Worm (Caenorhabditis elegans) whole organism, L3 larva: Measurements from ENCODE around the gene srx-131.

Source experiments
- aly-2 ChIP-seq: fragments of 150-350 bp; optimal IDR thresholded peaks from 2 replicates; lab custom pipeline; 2014; ENCODE audit warnings: missing biosample characterization, missing genetic modification characterization
- ceh-16 ChIP-seq: sonication (generic microtip); optimal IDR thresholded peaks from 2 replicates; lab custom pipeline; 2017; ENCODE audit warnings: missing biosample characterization, missing genetic modification characterization
- ceh-28 ChIP-seq: fragments of 150-350 bp; optimal IDR thresholded peaks from 2 replicates; lab custom pipeline; 2014; ENCODE audit warnings: missing biosample characterization, missing genetic modification reagents, missing genetic modification characterization
- ceh-9 ChIP-seq: sonication (generic microtip); optimal IDR thresholded peaks from 2 replicates; lab custom pipeline; 2018; ENCODE audit warnings: missing biosample characterization, missing genetic modification characterization
- daf-12 ChIP-seq: fragments of 150-350 bp; optimal IDR thresholded peaks from 2 replicates; lab custom pipeline; 2014; ENCODE audit warnings: missing biosample characterization, missing genetic modification reagents, missing genetic modification characterization
- elt-2 ChIP-seq: sonication (generic microtip); optimal IDR thresholded peaks from 2 replicates; lab custom pipeline; 2016; ENCODE audit warnings: missing genetic modification reagents, mild to moderate bottlenecking, missing genetic modification characterization, missing compliant biosample characterization
- elt-3 ChIP-seq, 3 experiments: fragments of 150-350 bp in 1 of 3; sonication (generic microtip) in 2 of 3; optimal IDR thresholded peaks; 2 replicates in 2 of 3; 4 replicates in 1 of 3; lab custom pipeline; 2014 to 2017; ENCODE audit warnings: missing biosample characterization in 3 of 3, missing genetic modification characterization in 3 of 3
- fkh-10 ChIP-seq: sonication (generic microtip); optimal IDR thresholded peaks from 2 replicates; lab custom pipeline; 2017; ENCODE audit warnings: missing biosample characterization, missing genetic modification reagents, missing genetic modification characterization
- fkh-2 ChIP-seq: fragments of 150-350 bp; optimal IDR thresholded peaks from 2 replicates; lab custom pipeline; 2014; ENCODE audit warnings: missing biosample characterization, missing genetic modification reagents, missing genetic modification characterization
- hmg-11 ChIP-seq: sonication (generic microtip); optimal IDR thresholded peaks from 2 replicates; lab custom pipeline; 2016; ENCODE audit warnings: missing genetic modification characterization, missing compliant biosample characterization
- jun-1 ChIP-seq: fragments of 150-350 bp; optimal IDR thresholded peaks from 2 replicates; lab custom pipeline; 2014; ENCODE audit warnings: missing biosample characterization, missing genetic modification reagents, missing genetic modification characterization
- lin-15B ChIP-seq: fragments of 150-350 bp; optimal IDR thresholded peaks from 2 replicates; lab custom pipeline; 2014; ENCODE audit warnings: missing biosample characterization, missing genetic modification characterization
- lsy-12 ChIP-seq: sonication (generic microtip); optimal IDR thresholded peaks from 2 replicates; lab custom pipeline; 2016; ENCODE audit warnings: mild to moderate bottlenecking, missing genetic modification characterization, missing compliant biosample characterization
- mml-1 ChIP-seq: fragments of 150-350 bp; sonication (generic microtip); optimal IDR thresholded peaks from 3 replicates; lab custom pipeline; 2014; ENCODE audit warnings: missing biosample characterization, missing genetic modification characterization
- nfya-1 ChIP-seq: sonication (generic microtip); optimal IDR thresholded peaks from 2 replicates; lab custom pipeline; 2017; ENCODE audit warnings: missing genetic modification characterization, mild to moderate bottlenecking, missing compliant biosample characterization, antibody characterized with exemption, moderate library complexity; ENCODE audit not compliant: insufficient read depth
- nhr-11 ChIP-seq: fragments of 150-350 bp; optimal IDR thresholded peaks from 2 replicates; lab custom pipeline; 2014; ENCODE audit warnings: missing biosample characterization, missing genetic modification characterization
- nhr-12 ChIP-seq: fragments of 150-350 bp; optimal IDR thresholded peaks from 2 replicates; lab custom pipeline; 2014; ENCODE audit warnings: missing biosample characterization, missing genetic modification characterization
- nhr-23 ChIP-seq: fragments of 150-350 bp; optimal IDR thresholded peaks from 2 replicates; lab custom pipeline; 2014; ENCODE audit warnings: missing biosample characterization, missing genetic modification reagents, missing genetic modification characterization
- nhr-237 ChIP-seq: fragments of 150-350 bp; optimal IDR thresholded peaks from 2 replicates; lab custom pipeline; 2014; ENCODE audit warnings: missing biosample characterization, missing genetic modification characterization
- nhr-25 ChIP-seq: sonication (generic microtip); optimal IDR thresholded peaks from 2 replicates; lab custom pipeline; 2017; ENCODE audit warnings: missing biosample characterization, missing genetic modification characterization
- nhr-28 ChIP-seq: fragments of 150-350 bp; optimal IDR thresholded peaks from 2 replicates; lab custom pipeline; 2014; ENCODE audit warnings: missing biosample characterization, missing genetic modification characterization
- nhr-43 ChIP-seq: sonication (generic microtip); optimal IDR thresholded peaks from 2 replicates; lab custom pipeline; 2016; ENCODE audit warnings: mild to moderate bottlenecking, missing genetic modification characterization, missing compliant biosample characterization; ENCODE audit not compliant: poor library complexity, severe bottlenecking
- nhr-76 ChIP-seq: fragments of 150-350 bp; sonication (generic microtip); optimal IDR thresholded peaks from 5 replicates; lab custom pipeline; 2014; ENCODE audit warnings: missing biosample characterization, missing genetic modification characterization
- nhr-77 ChIP-seq: fragments of 150-350 bp; optimal IDR thresholded peaks from 2 replicates; lab custom pipeline; 2014; ENCODE audit warnings: missing biosample characterization, missing genetic modification characterization
- pha-4 ChIP-seq: fragments of 150-350 bp; optimal IDR thresholded peaks from 2 replicates; lab custom pipeline; 2014; ENCODE audit warnings: missing biosample characterization, missing genetic modification reagents, missing genetic modification characterization
- pqm-1 ChIP-seq: fragments of 150-350 bp; optimal IDR thresholded peaks from 2 replicates; lab custom pipeline; 2017; ENCODE audit warnings: missing biosample characterization, missing genetic modification characterization, inconsistent platforms
- skn-1 ChIP-seq: fragments of 150-350 bp; optimal IDR thresholded peaks from 2 replicates; lab custom pipeline; 2014; ENCODE audit warnings: missing biosample characterization, missing genetic modification characterization
- snpc-4 ChIP-seq: fragments of 150-350 bp; optimal IDR thresholded peaks from 2 replicates; lab custom pipeline; 2014; ENCODE audit warnings: missing biosample characterization, missing genetic modification characterization
- tbx-2 ChIP-seq: sonication (generic microtip); optimal IDR thresholded peaks from 2 replicates; lab custom pipeline; 2016; ENCODE audit warnings: mild to moderate bottlenecking, missing genetic modification characterization, missing compliant biosample characterization
- unc-39 ChIP-seq: sonication (generic microtip); optimal IDR thresholded peaks from 4 replicates; lab custom pipeline; 2017; ENCODE audit warnings: missing biosample characterization, missing genetic modification characterization
- zag-1 ChIP-seq: fragments of 150-350 bp; optimal IDR thresholded peaks from 2 replicates; lab custom pipeline; 2014; ENCODE audit warnings: missing biosample characterization, missing genetic modification characterization
- ztf-11 ChIP-seq: fragments of 150-350 bp; optimal IDR thresholded peaks from 2 replicates; lab custom pipeline; 2014; ENCODE audit warnings: missing biosample characterization, missing genetic modification characterization
- ztf-4 ChIP-seq: fragments of 150-350 bp; optimal IDR thresholded peaks from 2 replicates; lab custom pipeline; 2014; ENCODE audit warnings: missing biosample characterization, missing genetic modification characterization

Gene srx-131

ce11 chrV:13876529-13876928 lies 31.3 kb downstream of the srx-131 start, which contains the start of gene T22G5.1:
Gene T22G5.1 (plus strand): TSS chrV:13876829.
- no peak for TF ChIP-seq fkh-10 (GFP tag; lab: Kevin White, UChicago)
- TF ChIP-seq nhr-23 (tag; lab: Kevin White, UChicago): no peak
- no peak for TF ChIP-seq nhr-12 (tag; lab: Kevin White, UChicago)
- TF ChIP-seq nhr-28 (tag; lab: Kevin White, UChicago): no peak
- no peak for TF ChIP-seq mml-1 (tag; lab: Kevin White, UChicago)
- no peak for TF ChIP-seq nhr-43 (tag; lab: Kevin White, UChicago)
- no peak for TF ChIP-seq ceh-9 (tag; lab: Kevin White, UChicago)
- TF ChIP-seq ztf-11: no peak
- TF ChIP-seq elt-2 (tag; lab: Kevin White, UChicago): no peak
- no peak for TF ChIP-seq fkh-2 (tag; lab: Kevin White, UChicago)

ce11 chrV:13878226-13878625 lies 33.0 kb downstream of the srx-131 start:
- peak; percentile 86 for TF ChIP-seq elt-2 (tag; lab: Kevin White, UChicago)
- TF ChIP-seq jun-1 (tag; lab: Kevin White, UChicago): peak; percentile 11
- TF ChIP-seq pqm-1 (tag; lab: Kevin White, UChicago): peak; percentile 93
- TF ChIP-seq fkh-10 (GFP tag; lab: Kevin White, UChicago): no peak
- TF ChIP-seq lin-15B (tag; lab: Kevin White, UChicago): peak; percentile 14
- no peak for TF ChIP-seq mml-1 (tag; lab: Kevin White, UChicago)

DNA sequence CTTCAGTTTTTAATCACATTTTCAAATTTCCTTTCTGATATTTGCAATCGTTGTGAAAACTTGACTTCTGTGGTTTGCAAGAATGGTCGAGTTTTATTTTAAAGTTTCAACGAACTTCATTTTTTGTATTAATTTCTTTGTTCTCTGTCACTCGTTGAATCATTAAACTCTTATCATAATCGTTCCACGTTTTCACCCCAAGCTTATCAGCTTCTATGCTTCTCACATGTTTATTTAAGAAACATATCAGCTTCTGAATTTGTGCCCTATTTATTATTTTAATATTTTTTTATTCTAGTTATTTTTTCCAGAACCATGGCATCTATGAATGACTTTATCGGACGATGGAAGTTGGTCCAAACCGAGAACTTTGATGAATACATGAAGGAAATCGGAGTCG lies 34.0 kb downstream of the srx-131 start, which contains the start of gene lbp-7:
Gene lbp-7, plus strand, starts transcription at position 312 of the 400 bp plus-strand sequence.
- TF ChIP-seq elt-2 (tag; lab: Kevin White, UChicago): peak; percentile 93
- TF ChIP-seq pqm-1 (tag; lab: Kevin White, UChicago): peak; percentile 94
- TF ChIP-seq pha-4 (tag; lab: Kevin White, UChicago): peak; percentile 41
- TF ChIP-seq jun-1 (tag; lab: Kevin White, UChicago): peak; percentile 23
- no peak for TF ChIP-seq ztf-4 (tag; lab: Kevin White, UChicago)

DNA sequence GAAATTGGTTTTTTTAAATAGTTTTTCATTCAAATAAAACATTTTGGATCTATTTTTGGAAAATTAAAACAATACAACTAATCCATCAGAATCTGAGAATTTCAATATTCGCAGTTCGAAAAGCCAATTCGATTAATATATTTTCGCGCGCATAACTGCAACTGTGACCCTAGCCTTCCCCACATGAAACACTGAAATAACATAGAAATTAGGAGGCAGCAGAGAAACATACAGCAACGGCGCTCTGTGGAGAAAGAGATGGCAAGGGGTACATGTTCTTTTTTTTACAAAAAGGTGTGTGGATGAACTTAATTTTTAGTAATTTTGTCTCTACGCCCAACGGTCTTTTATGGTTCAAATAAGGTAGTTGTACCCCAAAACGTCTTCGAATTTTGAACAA lies 34.9 kb downstream of the srx-131 start:
- TF ChIP-seq nhr-25 (tag; lab: Kevin White, UChicago) (peak; percentile 19), aly-2 (tag; lab: Kevin White, UChicago) (no peak), ztf-11 (no peak), ztf-4 (tag; lab: Kevin White, UChicago) (no peak), lin-15B (tag; lab: Kevin White, UChicago) (peak; percentile 63), nhr-237 (tag; lab: Kevin White, UChicago) (no peak), lsy-12 (tag; lab: Kevin White, UChicago) (no peak), nhr-23 (tag; lab: Kevin White, UChicago) (no peak), pha-4 (tag; lab: Kevin White, UChicago) (peak; percentile 56), unc-39 (tag; lab: Kevin White, UChicago) (no peak), nhr-11 (tag; lab: Kevin White, UChicago) (no peak), jun-1 (tag; lab: Kevin White, UChicago) (no peak), nhr-43 (tag; lab: Kevin White, UChicago) (peak; percentile 30), nhr-12 (tag; lab: Kevin White, UChicago) (no peak), fkh-10 (GFP tag; lab: Kevin White, UChicago) (no peak), nfya-1 (tag; lab: Kevin White, UChicago) (peak; percentile 20), tbx-2 (tag; lab: Kevin White, UChicago) (no peak), daf-12 (tag; lab: Kevin White, UChicago) (no peak), hmg-11 (no peak), snpc-4 (tag; lab: Kevin White, UChicago) (peak; percentile 28), ceh-16 (tag; lab: Kevin White, UChicago) (no peak), nhr-76 (tag; lab: Kevin White, UChicago) (no peak), nhr-77 (tag; lab: Kevin White, UChicago) (no peak), ceh-9 (tag; lab: Kevin White, UChicago) (no peak), zag-1 (tag; lab: Kevin White, UChicago) (no peak), elt-3 (tag; optimal IDR thresholded peaks at IDR 0.05; lab: Kevin White, UChicago) (no peak), ceh-28 (tag; lab: Kevin White, UChicago) (no peak), skn-1 (tag; lab: Kevin White, UChicago) (no peak)
